Worm (Caenorhabditis elegans) whole organism, L3 larva: ENCODE data around the gene srx-118.

ENCODE experiments used
- R02D3.7 ChIP-seq: fragments of 150-350 bp; optimal IDR thresholded peaks from 2 replicates; lab custom pipeline; 2014; ENCODE audit warnings: missing biosample characterization, missing genetic modification characterization
- ceh-28 ChIP-seq: fragments of 150-350 bp; optimal IDR thresholded peaks from 2 replicates; lab custom pipeline; 2014; ENCODE audit warnings: missing biosample characterization, missing genetic modification reagents, missing genetic modification characterization
- ceh-82 ChIP-seq: fragments of 150-350 bp; optimal IDR thresholded peaks from 2 replicates; lab custom pipeline; 2014; ENCODE audit warnings: missing biosample characterization, missing genetic modification characterization
- ceh-9 ChIP-seq: sonication (generic microtip); optimal IDR thresholded peaks from 2 replicates; lab custom pipeline; 2018; ENCODE audit warnings: missing biosample characterization, missing genetic modification characterization
- daf-12 ChIP-seq: fragments of 150-350 bp; optimal IDR thresholded peaks from 2 replicates; lab custom pipeline; 2014; ENCODE audit warnings: missing biosample characterization, missing genetic modification reagents, missing genetic modification characterization
- egl-27 ChIP-seq: sonication (generic microtip); optimal IDR thresholded peaks from 4 replicates; lab custom pipeline; 2017; ENCODE audit warnings: missing biosample characterization, missing genetic modification reagents, missing genetic modification characterization
- egl-5 ChIP-seq: fragments of 150-350 bp; optimal IDR thresholded peaks from 2 replicates; lab custom pipeline; 2017; ENCODE audit warnings: missing biosample characterization, missing genetic modification reagents, missing genetic modification characterization, inconsistent platforms
- elt-1 ChIP-seq: fragments of 150-350 bp; optimal IDR thresholded peaks from 2 replicates; lab custom pipeline; 2014; ENCODE audit warnings: missing biosample characterization, missing genetic modification characterization
- elt-2 ChIP-seq: sonication (generic microtip); optimal IDR thresholded peaks from 2 replicates; lab custom pipeline; 2016; ENCODE audit warnings: missing genetic modification reagents, mild to moderate bottlenecking, missing genetic modification characterization, missing compliant biosample characterization
- elt-3 ChIP-seq, 3 experiments: fragments of 150-350 bp in 1 of 3; sonication (generic microtip) in 2 of 3; optimal IDR thresholded peaks; 2 replicates in 2 of 3; 4 replicates in 1 of 3; lab custom pipeline; 2014 to 2017; ENCODE audit warnings: missing biosample characterization in 3 of 3, missing genetic modification characterization in 3 of 3
- eor-1 ChIP-seq, 2 experiments: fragments of 150-350 bp; optimal IDR thresholded peaks; 2 replicates each; lab custom pipeline; 2014 to 2018; ENCODE audit warnings: missing biosample characterization in 2 of 2, missing genetic modification characterization in 2 of 2
- fkh-10 ChIP-seq: sonication (generic microtip); optimal IDR thresholded peaks from 2 replicates; lab custom pipeline; 2017; ENCODE audit warnings: missing biosample characterization, missing genetic modification reagents, missing genetic modification characterization
- fkh-2 ChIP-seq: fragments of 150-350 bp; optimal IDR thresholded peaks from 2 replicates; lab custom pipeline; 2014; ENCODE audit warnings: missing biosample characterization, missing genetic modification reagents, missing genetic modification characterization
- fos-1 ChIP-seq: fragments of 150-350 bp; optimal IDR thresholded peaks from 2 replicates; lab custom pipeline; 2014; ENCODE audit warnings: missing biosample characterization, missing genetic modification characterization
- lin-15B ChIP-seq: fragments of 150-350 bp; optimal IDR thresholded peaks from 2 replicates; lab custom pipeline; 2014; ENCODE audit warnings: missing biosample characterization, missing genetic modification characterization
- lin-39 ChIP-seq: fragments of 150-350 bp; optimal IDR thresholded peaks from 2 replicates; lab custom pipeline; 2018; ENCODE audit warnings: missing biosample characterization, missing genetic modification reagents, missing genetic modification characterization
- mml-1 ChIP-seq: fragments of 150-350 bp; sonication (generic microtip); optimal IDR thresholded peaks from 3 replicates; lab custom pipeline; 2014; ENCODE audit warnings: missing biosample characterization, missing genetic modification characterization
- nfya-1 ChIP-seq: sonication (generic microtip); optimal IDR thresholded peaks from 2 replicates; lab custom pipeline; 2017; ENCODE audit warnings: missing genetic modification characterization, mild to moderate bottlenecking, missing compliant biosample characterization, antibody characterized with exemption, moderate library complexity; ENCODE audit not compliant: insufficient read depth
- nhr-12 ChIP-seq: fragments of 150-350 bp; optimal IDR thresholded peaks from 2 replicates; lab custom pipeline; 2014; ENCODE audit warnings: missing biosample characterization, missing genetic modification characterization
- nhr-23 ChIP-seq: fragments of 150-350 bp; optimal IDR thresholded peaks from 2 replicates; lab custom pipeline; 2014; ENCODE audit warnings: missing biosample characterization, missing genetic modification reagents, missing genetic modification characterization
- nhr-25 ChIP-seq: sonication (generic microtip); optimal IDR thresholded peaks from 2 replicates; lab custom pipeline; 2017; ENCODE audit warnings: missing biosample characterization, missing genetic modification characterization
- nhr-28 ChIP-seq: fragments of 150-350 bp; optimal IDR thresholded peaks from 2 replicates; lab custom pipeline; 2014; ENCODE audit warnings: missing biosample characterization, missing genetic modification characterization
- nhr-43 ChIP-seq: sonication (generic microtip); optimal IDR thresholded peaks from 2 replicates; lab custom pipeline; 2016; ENCODE audit warnings: mild to moderate bottlenecking, missing genetic modification characterization, missing compliant biosample characterization; ENCODE audit not compliant: poor library complexity, severe bottlenecking
- nhr-67 ChIP-seq: fragments of 150-350 bp; optimal IDR thresholded peaks from 2 replicates; lab custom pipeline; 2014; ENCODE audit warnings: missing biosample characterization, missing genetic modification characterization
- nhr-76 ChIP-seq: fragments of 150-350 bp; sonication (generic microtip); optimal IDR thresholded peaks from 5 replicates; lab custom pipeline; 2014; ENCODE audit warnings: missing biosample characterization, missing genetic modification characterization
- pha-4 ChIP-seq: fragments of 150-350 bp; optimal IDR thresholded peaks from 2 replicates; lab custom pipeline; 2014; ENCODE audit warnings: missing biosample characterization, missing genetic modification reagents, missing genetic modification characterization
- pqm-1 ChIP-seq: fragments of 150-350 bp; optimal IDR thresholded peaks from 2 replicates; lab custom pipeline; 2017; ENCODE audit warnings: missing biosample characterization, missing genetic modification characterization, inconsistent platforms
- sea-2 ChIP-seq: fragments of 150-350 bp; sonication (generic microtip); optimal IDR thresholded peaks from 4 replicates; lab custom pipeline; 2014; ENCODE audit warnings: missing biosample characterization, missing genetic modification reagents, missing genetic modification characterization
- snpc-4 ChIP-seq: fragments of 150-350 bp; optimal IDR thresholded peaks from 2 replicates; lab custom pipeline; 2014; ENCODE audit warnings: missing biosample characterization, missing genetic modification characterization
- tbx-2 ChIP-seq: sonication (generic microtip); optimal IDR thresholded peaks from 2 replicates; lab custom pipeline; 2016; ENCODE audit warnings: mild to moderate bottlenecking, missing genetic modification characterization, missing compliant biosample characterization
- unc-39 ChIP-seq: sonication (generic microtip); optimal IDR thresholded peaks from 4 replicates; lab custom pipeline; 2017; ENCODE audit warnings: missing biosample characterization, missing genetic modification characterization
- unc-62 ChIP-seq: fragments of 150-350 bp; sonication (generic microtip); optimal IDR thresholded peaks from 4 replicates; lab custom pipeline; 2014; ENCODE audit warnings: missing biosample characterization, missing genetic modification reagents, missing genetic modification characterization
- zag-1 ChIP-seq: fragments of 150-350 bp; optimal IDR thresholded peaks from 2 replicates; lab custom pipeline; 2014; ENCODE audit warnings: missing biosample characterization, missing genetic modification characterization
- ztf-11 ChIP-seq: fragments of 150-350 bp; optimal IDR thresholded peaks from 2 replicates; lab custom pipeline; 2014; ENCODE audit warnings: missing biosample characterization, missing genetic modification characterization
- ztf-4 ChIP-seq: fragments of 150-350 bp; optimal IDR thresholded peaks from 2 replicates; lab custom pipeline; 2014; ENCODE audit warnings: missing biosample characterization, missing genetic modification characterization

srx-118 gene

ce11 chrII:12570523-12570922, 44.9 kb downstream of the srx-118 start, which contains the start of gene Y38E10A.1:
TSS of gene Y38E10A.1 (minus strand) at chrII:12570623.
- no peak for TF ChIP-seq tbx-2 (tag; lab: Kevin White, UChicago)
- TF ChIP-seq, all 47 proteins: peak for 0

- TF ChIP-seq nhr-43 (tag; lab: Kevin White, UChicago) (no peak), nhr-25 (tag; lab: Kevin White, UChicago) (no peak), nhr-67 (tag; lab: Kevin White, UChicago) (no peak), nhr-23 (tag; lab: Kevin White, UChicago) (no peak), R02D3.7 (no peak), zag-1 (tag; lab: Kevin White, UChicago) (no peak), ztf-11 (no peak), sea-2 (GFP tag; lab: Kevin White, UChicago) (no peak), snpc-4 (tag; lab: Kevin White, UChicago) (no peak), elt-1 (no peak), elt-2 (tag; lab: Kevin White, UChicago) (no peak), fos-1 (tag; lab: Kevin White, UChicago) (no peak), egl-5 (tag; lab: Kevin White, UChicago) (no peak), egl-27 (tag; lab: Kevin White, UChicago) (no peak), nfya-1 (tag; lab: Kevin White, UChicago) (no peak), pha-4 (tag; lab: Kevin White, UChicago) (no peak), unc-39 (no peak), ceh-82 (tag; lab: Kevin White, UChicago) (no peak)
These were observed 47.1 kb downstream of the srx-118 start, which contains the start of gene Y38E10A.35 for ce11 chrII:12572760-12573159. TSS of gene Y38E10A.35 (minus strand) at chrII:12572860.

ce11 chrII:12573541-12573940, 47.9 kb downstream of the srx-118 start, which contains the start of gene Y38E10A.2:
TSS of gene Y38E10A.2 (minus strand) at chrII:12573641.
- TF ChIP-seq ceh-9, result no peak
- TF ChIP-seq unc-39, result no peak
- no peak for TF ChIP-seq ztf-4 (tag; lab: Kevin White, UChicago)
- no peak for TF ChIP-seq nhr-43 (tag; lab: Kevin White, UChicago)
- TF ChIP-seq fkh-10 (GFP tag; lab: Kevin White, UChicago), result no peak
- no peak for TF ChIP-seq nhr-28
- no peak for TF ChIP-seq tbx-2 (tag; lab: Kevin White, UChicago)
- TF ChIP-seq elt-2 (tag; lab: Kevin White, UChicago), result no peak
- TF ChIP-seq unc-62 (GFP tag; lab: Kevin White, UChicago), result no peak
- no peak for TF ChIP-seq mml-1 (tag; lab: Kevin White, UChicago)
- no peak for TF ChIP-seq nhr-76 (tag; lab: Kevin White, UChicago)
- no peak for TF ChIP-seq fkh-2 (tag; lab: Kevin White, UChicago)
- no peak for TF ChIP-seq nfya-1 (tag; lab: Kevin White, UChicago)
- TF ChIP-seq lin-39 (tag; lab: Kevin White, UChicago), result no peak

ce11 chrII:12574668-12575067, 49.0 kb downstream of the srx-118 start, which contains the start of gene Y38E10A.3:
TSS of gene Y38E10A.3 (minus strand) at chrII:12574768.
- no peak for TF ChIP-seq nhr-43 (tag; lab: Kevin White, UChicago)
- no peak for TF ChIP-seq elt-3 (tag; optimal IDR thresholded peaks at IDR 0.05; lab: Kevin White, UChicago)
- TF ChIP-seq nhr-67 (tag; lab: Kevin White, UChicago), result no peak
- TF ChIP-seq ceh-28 (tag; lab: Kevin White, UChicago), result no peak
- no peak for TF ChIP-seq lin-15B (tag; lab: Kevin White, UChicago)
- no peak for TF ChIP-seq nhr-12
- TF ChIP-seq nhr-25 (tag; lab: Kevin White, UChicago), result no peak
- TF ChIP-seq nhr-76 (tag; lab: Kevin White, UChicago), result no peak
- no peak for TF ChIP-seq eor-1 (tag; optimal IDR thresholded peaks at IDR 0.05; lab: Kevin White, UChicago)
- TF ChIP-seq snpc-4 (tag; lab: Kevin White, UChicago), result no peak
- no peak for TF ChIP-seq pqm-1
- no peak for TF ChIP-seq R02D3.7
- TF ChIP-seq pha-4 (tag; lab: Kevin White, UChicago), result no peak
- TF ChIP-seq fkh-2 (tag; lab: Kevin White, UChicago), result no peak
- no peak for TF ChIP-seq sea-2 (GFP tag; lab: Kevin White, UChicago)
- TF ChIP-seq daf-12 (tag; lab: Kevin White, UChicago), result no peak
- no peak for TF ChIP-seq lin-39 (tag; lab: Kevin White, UChicago)
- no peak for TF ChIP-seq nfya-1 (tag; lab: Kevin White, UChicago)
- TF ChIP-seq ceh-82 (tag; lab: Kevin White, UChicago), result no peak
